Worm (Caenorhabditis elegans) whole organism, young adult: Measurements from ENCODE around the gene fbxa-176.

Experiments used
- ceh-79 ChIP-seq: sonication (generic microtip); optimal IDR thresholded peaks from 2 replicates; lab custom pipeline; 2017; ENCODE audit warnings: mild to moderate bottlenecking, missing genetic modification characterization, missing compliant biosample characterization
- ztf-3 ChIP-seq: fragments of 200-800 bp; sonication (Bioruptor generic); optimal IDR thresholded peaks from 2 replicates; lab custom pipeline; 2018; ENCODE audit warnings: mild to moderate bottlenecking, missing genetic modification characterization, missing compliant biosample characterization

- TF ChIP-seq ceh-79 (no peak), ztf-3 (GFP tag; lab: Kevin White, UChicago) (no peak)
Observed at ce11 chrV:17580017-17580416, 30.5 kb downstream of the fbxa-176 start.
